Worm (Caenorhabditis elegans): ENCODE results near the gene F19G12.8.
"Not testable (repeated sequence)": the region's sequence is repeated elsewhere in the genome, so short reads cannot be mapped to it uniquely, and the experiment has no call there.

Gene F19G12.8

DNA sequence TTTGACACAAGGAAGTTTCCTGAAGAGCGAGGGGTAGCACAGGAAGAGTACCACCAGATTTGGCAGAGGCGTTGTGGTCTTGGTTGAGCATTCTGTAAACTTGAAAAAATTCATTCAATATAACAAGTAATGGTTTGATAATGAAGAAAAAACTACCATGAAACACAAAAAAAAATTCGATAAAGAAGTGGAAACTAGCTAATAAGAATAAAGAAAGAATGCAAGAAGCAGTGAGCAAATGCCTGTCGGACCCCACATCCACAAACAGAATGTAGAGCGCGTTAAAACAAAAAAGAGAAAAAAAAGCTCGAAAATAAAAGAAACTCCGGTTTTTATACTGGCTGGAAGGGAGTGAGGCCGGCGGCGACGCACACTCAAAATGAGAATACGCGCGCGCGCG is 19.6 kb upstream of the F19G12.8 start, which contains the start of gene H39E20.1:
TSS of gene H39E20.1 (minus strand) at position 101 of the 400 bp plus-strand sequence.
- TF ChIP-seq egl-27 (tag; optimal IDR thresholded peaks at IDR 0.05) (no peak), sea-2 (GFP tag; optimal IDR thresholded peaks at IDR 0.05) (no peak), lin-39 (tag; optimal IDR thresholded peaks at IDR 0.05) (no peak), nhr-28 (tag; optimal IDR thresholded peaks at IDR 0.05) (no peak), elt-3 (tag; optimal IDR thresholded peaks at IDR 0.05) (no peak), unc-39 (tag; optimal IDR thresholded peaks at IDR 0.05) (no peak), zag-1 (tag; optimal IDR thresholded peaks at IDR 0.05) (no peak)

DNA sequence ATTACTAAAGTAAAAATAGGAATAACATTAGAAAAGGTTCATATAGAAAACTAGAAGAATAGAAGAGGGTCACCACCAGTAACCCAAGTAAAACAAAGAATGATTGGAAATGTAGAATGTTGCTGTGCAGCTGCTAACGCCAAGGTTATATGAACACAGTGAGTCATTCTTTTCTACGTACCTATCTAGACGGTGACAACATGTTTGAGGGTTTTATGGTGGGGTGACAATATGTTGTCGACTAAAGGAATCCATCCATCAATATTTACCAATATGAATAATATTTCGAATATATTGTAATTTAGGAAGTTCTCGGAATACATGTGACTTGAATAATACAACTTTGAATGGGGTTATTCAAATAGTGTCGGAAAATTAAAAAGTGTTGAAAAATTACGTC is 15.9 kb upstream of the F19G12.8 start, which contains the start of gene ZK402.5:
TSS of gene ZK402.5 (minus strand) at position 101 of the 400 bp plus-strand sequence.
- TF ChIP-seq pqm-1 (tag; optimal IDR thresholded peaks at IDR 0.05), result no peak
- TF ChIP-seq pha-4 (tag; optimal IDR thresholded peaks at IDR 0.05), result peak; percentile 28

DNA sequence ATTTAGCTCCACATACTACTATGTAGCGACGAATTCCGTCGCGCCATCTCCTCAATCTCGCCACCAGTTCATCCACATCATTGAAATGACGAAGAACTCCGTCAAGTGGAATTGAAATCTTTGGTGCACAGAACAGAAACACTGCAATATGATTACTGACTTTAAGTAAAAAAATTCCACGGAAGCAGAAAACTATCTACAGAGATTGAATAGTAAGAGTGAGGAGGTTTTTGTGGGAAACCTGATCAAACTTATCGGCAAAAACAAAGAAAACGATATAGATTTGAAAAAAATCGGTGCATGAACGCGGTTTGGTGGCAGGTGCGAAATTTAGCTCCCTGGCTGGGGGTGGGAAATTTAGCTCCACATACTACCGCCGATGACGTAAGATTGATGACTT is 13.7 kb upstream of the F19G12.8 start, which contains the start of gene ZK402.2:
TSS of gene ZK402.2 (plus strand) at position 301 of the 400 bp plus-strand sequence.
- not testable (repeated sequence) for TF ChIP-seq nhr-25, snpc-4, lsy-12 (tag; optimal IDR thresholded peaks at IDR 0.05)

DNA sequence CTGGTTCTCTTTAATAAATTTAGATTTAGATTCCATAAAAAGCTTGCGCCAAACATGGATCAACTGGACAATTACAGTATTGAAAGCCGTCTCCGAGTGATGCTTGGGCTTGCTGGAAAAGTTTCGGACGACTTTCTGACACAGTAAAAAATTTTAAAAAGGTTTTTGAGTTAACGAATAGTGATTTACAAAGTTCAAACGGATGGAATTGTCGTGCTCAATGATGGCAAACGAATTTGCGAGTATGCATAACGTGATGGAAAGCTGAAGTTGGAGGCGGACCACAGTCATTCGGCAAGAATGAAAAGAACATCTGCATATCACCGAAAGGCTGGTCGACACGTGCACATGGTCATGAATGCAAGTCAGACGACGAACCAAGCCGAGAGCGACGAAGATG is 13.1 kb upstream of the F19G12.8 start, which contains the start of gene ZK402.1:
TSS of gene ZK402.1 (plus strand) at position 301 of the 400 bp plus-strand sequence.
- not testable (repeated sequence) for TF ChIP-seq lin-15B, ztf-4, ZK546.5 (tag; optimal IDR thresholded peaks at IDR 0.05)

DNA sequence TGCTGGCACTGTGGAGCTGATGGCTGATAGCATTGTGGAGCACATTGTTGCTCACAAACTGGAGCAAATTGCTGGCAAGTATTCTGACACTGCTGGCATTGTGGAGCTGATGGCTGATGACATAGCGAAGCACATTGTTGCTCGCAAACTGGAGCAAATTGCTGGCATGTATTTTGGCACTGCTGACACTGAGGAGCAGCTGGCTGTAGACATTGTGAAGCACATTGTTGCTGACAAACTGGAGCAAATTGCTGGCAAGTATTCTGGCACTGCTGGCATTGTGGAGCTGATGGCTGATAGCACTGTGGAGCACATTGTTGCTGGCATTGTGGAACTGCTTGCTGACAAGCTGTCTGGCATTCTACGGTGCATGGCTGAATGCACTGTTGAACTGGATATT is 7.9 kb upstream of the F19G12.8 start:
- no peak for TF ChIP-seq unc-39 (tag; optimal IDR thresholded peaks at IDR 0.05)

DNA sequence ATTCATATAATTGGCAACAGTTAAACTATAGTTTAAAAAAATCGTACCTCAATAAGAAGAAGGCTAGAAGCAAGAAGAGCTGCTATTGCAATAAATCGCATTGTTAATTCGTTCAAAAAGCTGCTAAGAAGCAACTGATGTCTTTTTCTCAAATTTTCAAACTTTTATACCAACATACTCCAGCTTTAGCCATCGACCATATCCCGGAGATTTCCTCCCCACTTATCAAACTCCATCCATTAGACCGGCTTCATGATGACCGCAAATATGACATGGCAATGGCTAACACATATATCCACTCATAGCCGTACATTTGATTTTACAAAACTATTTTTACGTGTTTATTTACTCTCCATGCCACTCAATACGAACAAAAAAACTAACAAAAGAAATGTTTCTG is 6.6 kb upstream of the F19G12.8 start, which contains the start of gene abu-2:
TSS of gene abu-2 (minus strand) at position 101 of the 400 bp plus-strand sequence.
- TF ChIP-seq ceh-28 (tag; optimal IDR thresholded peaks at IDR 0.05), result no peak
- TF ChIP-seq ceh-82 (tag; optimal IDR thresholded peaks at IDR 0.05), result no peak
- TF ChIP-seq nhr-67 (tag; optimal IDR thresholded peaks at IDR 0.05), result no peak
- TF ChIP-seq unc-62 (GFP tag; optimal IDR thresholded peaks at IDR 0.05), result no peak
- TF ChIP-seq eor-1 (tag; optimal IDR thresholded peaks at IDR 0.05), result no peak
- no peak for TF ChIP-seq mml-1 (tag; optimal IDR thresholded peaks at IDR 0.05)
- no peak for TF ChIP-seq unc-39 (tag; optimal IDR thresholded peaks at IDR 0.05)

DNA sequence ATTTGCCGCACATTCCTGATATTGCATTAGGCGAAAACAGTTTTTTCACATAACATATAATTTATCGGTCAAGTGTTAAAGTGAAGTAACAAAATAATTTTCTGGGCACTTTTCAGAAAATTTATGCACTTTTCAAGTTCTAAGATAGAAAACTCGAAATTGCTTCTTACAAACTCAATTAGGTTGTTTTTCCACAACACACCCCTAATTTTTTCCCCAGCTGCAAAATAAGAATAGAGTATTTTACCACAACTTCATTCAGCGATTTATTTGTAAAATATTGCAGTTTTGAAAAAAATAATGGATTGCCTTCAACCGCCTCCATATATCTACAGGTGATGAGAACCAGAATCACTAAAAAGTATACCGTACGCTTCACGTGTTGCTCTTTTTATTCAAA is 4.3 kb upstream of the F19G12.8 start, which contains the start of gene srh-19:
TSS of gene srh-19 (plus strand) at position 301 of the 400 bp plus-strand sequence.
- TF ChIP-seq ceh-28 (tag; optimal IDR thresholded peaks at IDR 0.05), result no peak
- no peak for TF ChIP-seq fkh-10 (GFP tag; optimal IDR thresholded peaks at IDR 0.05)
- no peak for TF ChIP-seq unc-39 (tag; optimal IDR thresholded peaks at IDR 0.05)
- TF ChIP-seq ceh-16 (tag; optimal IDR thresholded peaks at IDR 0.05), result no peak
- TF ChIP-seq unc-62 (GFP tag; optimal IDR thresholded peaks at IDR 0.05), result no peak
- no peak for TF ChIP-seq ceh-82 (tag; optimal IDR thresholded peaks at IDR 0.05)
- TF ChIP-seq R02D3.7 (tag; optimal IDR thresholded peaks at IDR 0.05), result no peak
- no peak for TF ChIP-seq nfya-1 (tag; optimal IDR thresholded peaks at IDR 0.05; ENCODE audit: insufficient read depth)
- no peak for TF ChIP-seq zag-1 (tag; optimal IDR thresholded peaks at IDR 0.05)
- TF ChIP-seq nhr-43 (tag; optimal IDR thresholded peaks at IDR 0.05; ENCODE audit: poor library complexity, severe bottlenecking), result no peak

DNA sequence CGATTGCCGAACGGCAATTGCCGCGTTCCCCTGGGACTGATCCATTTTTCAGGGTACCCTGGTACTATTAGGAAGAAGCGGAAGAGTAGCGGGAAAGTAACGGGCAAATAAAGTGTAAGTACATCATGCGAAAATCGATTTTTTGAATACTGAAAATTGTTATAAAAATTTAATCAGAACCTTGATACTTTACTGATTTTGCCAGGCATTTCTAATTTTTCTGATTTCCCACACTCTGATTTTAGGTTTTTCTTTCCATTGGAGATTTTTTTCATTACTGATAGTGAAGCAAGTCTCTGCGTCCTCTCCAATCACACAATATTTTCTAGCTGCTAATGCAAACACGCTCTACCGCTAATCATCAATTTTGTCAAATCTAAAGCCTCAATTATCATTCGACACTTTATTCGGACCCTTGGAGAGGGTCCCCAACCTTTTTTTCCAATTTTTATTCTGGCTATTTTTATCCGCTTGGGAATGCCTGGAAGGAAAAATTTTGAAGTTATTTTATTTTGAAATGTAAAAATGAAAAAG is 2.1 kb downstream of the F19G12.8 start, which contains the start of gene F19G12.9:
TSS of gene F19G12.9 (plus strand) at position 51 of the 534 bp plus-strand sequence.
- TF ChIP-seq tbx-2 (tag; optimal IDR thresholded peaks at IDR 0.05), result no peak
- peak; percentile 43 for TF ChIP-seq elt-2 (tag; optimal IDR thresholded peaks at IDR 0.05)
- no peak for TF ChIP-seq aly-2 (tag; optimal IDR thresholded peaks at IDR 0.05)
- TF ChIP-seq nhr-67 (tag; optimal IDR thresholded peaks at IDR 0.05), result no peak
- TF ChIP-seq skn-1 (tag; optimal IDR thresholded peaks at IDR 0.05), result peak; percentile 92
- no peak for TF ChIP-seq mdl-1 (tag; optimal IDR thresholded peaks at IDR 0.05)
- TF ChIP-seq elt-3 (tag; optimal IDR thresholded peaks at IDR 0.05), result no peak
- no peak for TF ChIP-seq eor-1 (tag; optimal IDR thresholded peaks at IDR 0.05)
- no peak for TF ChIP-seq nhr-28 (tag; optimal IDR thresholded peaks at IDR 0.05)
- TF ChIP-seq pha-4 (tag; optimal IDR thresholded peaks at IDR 0.05), result peak; percentile 14
- TF ChIP-seq snpc-4 (tag; optimal IDR thresholded peaks at IDR 0.05), result no peak
- TF ChIP-seq ZK546.5 (tag; optimal IDR thresholded peaks at IDR 0.05), result no peak
